Worm (Caenorhabditis elegans): ENCODE data around the gene F46G11.4.

DNA sequence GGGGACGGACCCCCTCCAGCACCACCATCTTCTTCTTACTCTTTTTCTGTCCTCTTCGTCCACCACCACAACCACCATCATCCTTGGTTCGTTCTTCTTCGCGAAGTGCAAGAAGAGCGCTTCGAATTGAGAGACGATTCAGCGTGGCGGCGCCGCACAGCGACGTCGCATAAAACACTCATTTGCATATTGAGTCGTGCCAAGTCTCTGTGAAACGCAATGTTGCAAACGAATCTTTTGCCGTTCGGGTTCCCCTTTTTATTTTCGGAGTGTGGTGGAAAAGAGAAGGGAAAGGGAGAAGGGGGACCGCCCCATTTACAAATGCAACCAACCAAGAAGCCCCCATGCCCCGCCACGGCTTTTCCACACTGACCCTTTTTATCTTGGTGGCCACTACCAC, 17.8 kb upstream of the F46G11.4 start:
- TF ChIP-seq arid-1 (GFP tag; conservative IDR thresholded peaks at IDR 0.05) (no peak), lsy-2 (tag; optimal IDR thresholded peaks at IDR 0.05) (peak in 1 of 2 experiments; percentile 34), aly-2 (tag; optimal IDR thresholded peaks at IDR 0.05) (no peak), ama-1 (optimal IDR thresholded peaks at IDR 0.05) (no peak), nhr-102 (tag; optimal IDR thresholded peaks at IDR 0.05) (no peak), nhr-10 (tag; optimal IDR thresholded peaks at IDR 0.05) (no peak), lin-15B (tag; optimal IDR thresholded peaks at IDR 0.05) (no peak), set-16 (GFP tag; IDR thresholded peaks at IDR 0.05) (peak; percentile 63)

All from whole organism, L4 larva.